Worm (Caenorhabditis elegans): ENCODE data around the gene nhr-270.

DNA sequence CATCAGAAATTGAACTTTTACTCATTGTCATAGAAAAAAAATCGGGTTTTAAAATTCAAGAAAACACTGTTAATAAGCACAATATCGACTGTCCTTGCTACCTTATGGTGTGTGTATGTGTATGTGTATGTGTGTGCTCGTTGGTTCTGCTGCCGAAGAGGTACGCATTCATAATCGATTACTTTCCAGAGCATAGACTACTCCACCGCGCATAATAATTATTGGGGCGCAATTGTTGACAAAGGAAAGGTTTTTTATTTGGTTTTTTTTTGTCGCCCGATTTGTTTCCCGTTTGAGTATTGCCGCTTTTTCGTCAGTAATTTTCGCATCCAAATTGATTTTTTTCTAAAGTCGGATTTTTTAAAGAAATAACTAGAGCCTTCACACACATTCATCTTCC lies 43.3 kb downstream of the nhr-270 start, which contains the start of gene C05E4.15:
- TF ChIP-seq ztf-4 (tag; optimal IDR thresholded peaks at IDR 0.05) (no peak), elt-1 (tag; optimal IDR thresholded peaks at IDR 0.05) (no peak), lin-15B (tag; optimal IDR thresholded peaks at IDR 0.05) (no peak), ZK546.5 (tag; optimal IDR thresholded peaks at IDR 0.05) (no peak), fkh-10 (GFP tag; optimal IDR thresholded peaks at IDR 0.05) (no peak), snpc-4 (tag; optimal IDR thresholded peaks at IDR 0.05) (no peak), unc-62 (GFP tag; optimal IDR thresholded peaks at IDR 0.05) (no peak)
